Fruit fly (Drosophila melanogaster) whole organism, prepupa: ENCODE data around the gene Tsp86D.

ENCODE experiments used
- CG10631 ChIP-seq: fragments of 200-800 bp; sonication (Bioruptor generic); optimal IDR thresholded peaks from 2 replicates; lab custom pipeline; 2016; ENCODE audit warnings: missing biosample characterization, missing genetic modification characterization
- CG10669 ChIP-seq: fragments of 200-800 bp; sonication (Bioruptor generic); optimal IDR thresholded peaks from 3 replicates; lab custom pipeline; 2018; ENCODE audit warnings: missing biosample characterization, mild to moderate bottlenecking, missing genetic modification characterization, moderate library complexity
- CG11294 ChIP-seq: fragments of 200-800 bp; sonication (Bioruptor generic); IDR thresholded peaks from 2 replicates; pipeline ENCODE4 v1.3.6; 2022; ENCODE audit warnings: missing biosample characterization, missing genetic modification characterization
- CG11902 ChIP-seq: fragments of 200-800 bp; sonication (Bioruptor generic); optimal IDR thresholded peaks from 3 replicates; lab custom pipeline; 2016; ENCODE audit warnings: missing biosample characterization, missing genetic modification characterization
- CG1621 ChIP-seq: fragments of 200-800 bp; sonication (Bioruptor generic); optimal IDR thresholded peaks from 3 replicates; lab custom pipeline; 2018; ENCODE audit warnings: missing biosample characterization, mild to moderate bottlenecking, missing genetic modification characterization
- CG16779 ChIP-seq: fragments of 200-800 bp; sonication (Bioruptor generic); optimal IDR thresholded peaks from 3 replicates; lab custom pipeline; 2017; ENCODE audit warnings: missing biosample characterization, mild to moderate bottlenecking, missing genetic modification characterization
- CG3032 ChIP-seq: fragments of 200-800 bp; optimal IDR thresholded peaks from 2 replicates; lab custom pipeline; 2019; ENCODE audit warnings: missing biosample characterization, mild to moderate bottlenecking, missing genetic modification characterization, moderate library complexity
- CG31627 ChIP-seq: fragments of 200-800 bp; sonication (Bioruptor generic); optimal IDR thresholded peaks from 3 replicates; lab custom pipeline; 2016; ENCODE audit warnings: missing biosample characterization, missing genetic modification characterization
- CG32006 ChIP-seq: fragments of 200-800 bp; sonication (Bioruptor generic); optimal IDR thresholded peaks from 3 replicates; lab custom pipeline; 2017; ENCODE audit warnings: missing biosample characterization, mild to moderate bottlenecking, missing genetic modification characterization
- CG6808 ChIP-seq: fragments of 200-800 bp; sonication (Bioruptor generic); optimal IDR thresholded peaks from 3 replicates; lab custom pipeline; 2017; ENCODE audit warnings: missing biosample characterization, missing genetic modification characterization, mild to moderate bottlenecking, moderate library complexity, missing genetic modification reagents
- Eip75B ChIP-seq: fragments of 200-800 bp; sonication (Bioruptor generic); optimal IDR thresholded peaks from 3 replicates; lab custom pipeline; 2016; ENCODE audit warnings: missing biosample characterization, missing genetic modification characterization
- Eip78C ChIP-seq: fragments of 200-800 bp; sonication (Bioruptor generic); peaks from one replicate; lab custom pipeline; 2016; ENCODE audit warnings: missing biosample characterization, missing genetic modification characterization
- Eip93F ChIP-seq: fragments of 200-800 bp; sonication (Bioruptor generic); optimal IDR thresholded peaks from 2 replicates; lab custom pipeline; 2016; ENCODE audit warnings: missing biosample characterization, mild to moderate bottlenecking, missing genetic modification characterization
- Ets21C ChIP-seq: fragments of 200-800 bp; sonication (Bioruptor generic); optimal IDR thresholded peaks from 3 replicates; lab custom pipeline; 2016; ENCODE audit warnings: missing biosample characterization, missing genetic modification characterization
- Ets96B ChIP-seq: fragments of 200-800 bp; optimal IDR thresholded peaks from 2 replicates; lab custom pipeline; 2019; ENCODE audit warnings: missing biosample characterization, mild to moderate bottlenecking, missing genetic modification characterization, moderate library complexity
- Hr38 ChIP-seq: sonication (Bioruptor generic); optimal IDR thresholded peaks from 2 replicates; lab custom pipeline; 2016; ENCODE audit warnings: missing biosample characterization, missing genetic modification characterization
- Hr39 ChIP-seq: fragments of 200-800 bp; sonication (Bioruptor generic); optimal IDR thresholded peaks from 2 replicates; lab custom pipeline; 2016; ENCODE audit warnings: missing biosample characterization, missing genetic modification characterization
- Lpt ChIP-seq: fragments of 200-800 bp; sonication (Bioruptor generic); optimal IDR thresholded peaks from 3 replicates; lab custom pipeline; 2016; ENCODE audit warnings: missing biosample characterization, missing genetic modification characterization
- Met ChIP-seq: fragments of 200-800 bp; sonication (Bioruptor generic); optimal IDR thresholded peaks from 3 replicates; lab custom pipeline; 2016; ENCODE audit warnings: missing biosample characterization, missing genetic modification characterization
- OdsH ChIP-seq: fragments of 200-800 bp; sonication (Bioruptor generic); optimal IDR thresholded peaks from 3 replicates; lab custom pipeline; 2016; ENCODE audit warnings: missing biosample characterization, missing genetic modification characterization
- Smox ChIP-seq: fragments of 200-800 bp; sonication (Bioruptor generic); optimal IDR thresholded peaks from 3 replicates; lab custom pipeline; 2016; ENCODE audit warnings: missing biosample characterization, missing genetic modification characterization
- Sox15 ChIP-seq: fragments of 200-800 bp; sonication (Bioruptor generic); optimal IDR thresholded peaks from 3 replicates; lab custom pipeline; 2016; ENCODE audit warnings: missing biosample characterization, missing genetic modification characterization
- achi ChIP-seq: fragments of 200-800 bp; sonication (Bioruptor generic); optimal IDR thresholded peaks from 3 replicates; lab custom pipeline; 2016; ENCODE audit warnings: missing biosample characterization, missing genetic modification characterization
- dac ChIP-seq: fragments of 200-800 bp; sonication (Bioruptor generic); optimal IDR thresholded peaks from 2 replicates; lab custom pipeline; 2017; ENCODE audit warnings: missing biosample characterization, mild to moderate bottlenecking, missing genetic modification characterization
- dsx ChIP-seq: fragments of 200-800 bp; optimal IDR thresholded peaks from 3 replicates; lab custom pipeline; 2019; ENCODE audit warnings: missing biosample characterization, mild to moderate bottlenecking, missing genetic modification characterization, moderate library complexity; ENCODE audit not compliant: poor library complexity, severe bottlenecking
- esn ChIP-seq: fragments of 200-800 bp; sonication (Bioruptor generic); optimal IDR thresholded peaks from 2 replicates; lab custom pipeline; 2016; ENCODE audit warnings: missing biosample characterization, mild to moderate bottlenecking, missing genetic modification characterization, moderate library complexity
- fd59A ChIP-seq: fragments of 200-800 bp; sonication (Bioruptor generic); optimal IDR thresholded peaks from 2 replicates; lab custom pipeline; 2017; ENCODE audit warnings: missing biosample characterization, mild to moderate bottlenecking, missing genetic modification characterization, missing genetic modification reagents
- fkh ChIP-seq: fragments of 200-800 bp; sonication (Bioruptor generic); optimal IDR thresholded peaks from 3 replicates; lab custom pipeline; 2017; ENCODE audit warnings: missing biosample characterization, mild to moderate bottlenecking, missing genetic modification characterization, moderate library complexity
- lz ChIP-seq: fragments of 200-800 bp; sonication (Bioruptor generic); optimal IDR thresholded peaks from 3 replicates; lab custom pipeline; 2016; ENCODE audit warnings: missing biosample characterization, missing genetic modification characterization
- spab ChIP-seq: fragments of 200-800 bp; sonication (Bioruptor generic); optimal IDR thresholded peaks from 2 replicates; lab custom pipeline; 2017; ENCODE audit warnings: missing biosample characterization, mild to moderate bottlenecking, missing genetic modification characterization, missing genetic modification reagents
- svp ChIP-seq: fragments of 200-800 bp; sonication (Bioruptor generic); peaks from one replicate; lab custom pipeline; 2016; ENCODE audit warnings: missing biosample characterization, missing genetic modification characterization
- vri ChIP-seq: fragments of 200-800 bp; sonication (Bioruptor generic); optimal IDR thresholded peaks from 3 replicates; lab custom pipeline; 2016; ENCODE audit warnings: missing biosample characterization, mild to moderate bottlenecking, missing genetic modification characterization

Tsp86D gene

DNA sequence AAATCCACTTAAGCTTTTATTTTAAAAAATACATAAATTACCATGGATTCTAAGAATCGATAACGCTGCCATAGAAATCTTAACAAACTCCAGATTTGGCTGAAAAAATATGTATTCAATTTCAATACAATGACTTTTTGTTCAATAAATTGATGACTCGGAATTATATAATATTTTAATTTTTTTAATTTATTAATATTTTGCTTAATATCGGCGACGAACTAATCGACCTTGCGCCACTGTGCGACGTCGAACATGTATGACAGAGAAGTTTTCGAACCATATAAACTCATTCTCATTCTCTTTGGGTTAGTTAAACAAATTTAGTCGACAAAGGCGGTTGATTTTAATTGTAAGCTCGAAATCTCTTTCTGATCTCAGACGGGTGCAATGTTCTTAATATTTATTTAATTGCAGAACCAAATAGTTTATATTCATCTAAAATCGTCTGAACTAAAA lies 19.0 kb upstream of the Tsp86D start, which contains the start of gene CG42394 (continued):
- peak; percentile 30 for TF ChIP-seq fkh (GFP tag; lab: Kevin White, UChicago)
- TF ChIP-seq Met (GFP tag; lab: Kevin White, UChicago): peak; percentile 91
- peak; percentile 93 for TF ChIP-seq svp (GFP tag; lab: Kevin White, UChicago)
- TF ChIP-seq CG10669 (GFP tag; lab: Kevin White, UChicago): peak; percentile 94
- TF ChIP-seq CG16779: peak; percentile 96
- peak; percentile 93 for TF ChIP-seq CG3032
- TF ChIP-seq CG6808 (GFP tag; lab: Kevin White, UChicago): peak; percentile 87
- TF ChIP-seq Lpt (GFP tag; lab: Kevin White, UChicago): peak; percentile 93
- TF ChIP-seq Ets21C: peak; percentile 69
- peak; percentile 86 for TF ChIP-seq Eip75B (GFP tag; lab: Kevin White, UChicago)
- TF ChIP-seq CG32006 (GFP tag; lab: Kevin White, UChicago): peak; percentile 96
- TF ChIP-seq CG11902 (GFP tag; lab: Kevin White, UChicago): peak; percentile 71
- peak; percentile 86 for TF ChIP-seq CG1621 (tag; lab: Kevin White, UChicago)
- TF ChIP-seq Eip93F (GFP tag; lab: Kevin White, UChicago): peak; percentile 90
- peak; percentile 82 for TF ChIP-seq dac
- TF ChIP-seq esn (GFP tag; lab: Kevin White, UChicago): peak; percentile 92
- peak; percentile 83 for TF ChIP-seq lz
- TF ChIP-seq CG10631 (GFP tag; lab: Kevin White, UChicago): peak; percentile 92
- TF ChIP-seq Hr38 (GFP tag; lab: Kevin White, UChicago): no peak
- TF ChIP-seq achi (GFP tag; lab: Kevin White, UChicago): peak; percentile 92
- peak; percentile 77 for TF ChIP-seq CG31627 (GFP tag; lab: Kevin White, UChicago)
- peak; percentile 93 for TF ChIP-seq CG11294 (GFP tag; lab: Robert Waterston, UW)
- peak; percentile 80 for TF ChIP-seq vri (GFP tag; lab: Kevin White, UChicago)
- peak; percentile 92 for TF ChIP-seq OdsH (GFP tag; lab: Kevin White, UChicago)
- peak; percentile 78 for TF ChIP-seq fd59A (GFP tag; lab: Kevin White, UChicago)
- peak; percentile 87 for TF ChIP-seq dsx (GFP tag; lab: Kevin White, UChicago)
- peak; percentile 95 for TF ChIP-seq spab

dm6 chr3R:10850636-10851035 lies 17.9 kb upstream of the Tsp86D start:
- no peak for TF ChIP-seq CG11294 (GFP tag; lab: Robert Waterston, UW)
- TF ChIP-seq Eip78C (GFP tag; lab: Kevin White, UChicago): peak; percentile 5

dm6 chr3R:10852232-10852774 lies 16.2 kb upstream of the Tsp86D start, which contains the start of gene CG4565:
CG4565 (plus strand) TSS chr3R:10852724.
- no peak for TF ChIP-seq Hr38 (GFP tag; lab: Kevin White, UChicago)
- no peak for TF ChIP-seq Lpt (GFP tag; lab: Kevin White, UChicago)
- TF ChIP-seq fkh (GFP tag; lab: Kevin White, UChicago): peak; percentile 49
- TF ChIP-seq achi (GFP tag; lab: Kevin White, UChicago): no peak
- peak; percentile 24 for TF ChIP-seq Eip78C (GFP tag; lab: Kevin White, UChicago)

- TF ChIP-seq Sox15 (GFP tag; lab: Kevin White, UChicago) (no peak), CG1621 (tag; lab: Kevin White, UChicago) (peak; percentile 87), Hr39 (GFP tag; lab: Kevin White, UChicago) (no peak), Smox (GFP tag; lab: Kevin White, UChicago) (no peak), Ets96B (tag; lab: Kevin White, UChicago) (no peak), OdsH (GFP tag; lab: Kevin White, UChicago) (no peak)
These were observed 14.1 kb upstream of the Tsp86D start, which contains the start of the genes CG6567 and CG4511 for dm6 chr3R:10854243-10854874. CG6567 (minus strand) TSS chr3R:10854451. CG4511 (plus strand) TSS chr3R:10854501.
